Worm (Caenorhabditis elegans) whole organism, young adult: ENCODE results near the gene dpy-17.

Source experiments
- F33H1.4 ChIP-seq: fragments of 200-800 bp; sonication (Bioruptor generic); IDR thresholded peaks from 2 replicates; pipeline ENCODE4 v1.3.6; 2022; ENCODE audit warnings: missing genetic modification reagents, missing genetic modification characterization, missing compliant biosample characterization
- F49E8.2 ChIP-seq: sonication (generic microtip); optimal IDR thresholded peaks from 3 replicates; lab custom pipeline; 2017; ENCODE audit warnings: missing genetic modification characterization, mild to moderate bottlenecking, missing compliant biosample characterization, antibody characterized with exemption, moderate library complexity; ENCODE audit not compliant: insufficient read depth
- F52B5.7 ChIP-seq: sonication (generic microtip); optimal IDR thresholded peaks from 2 replicates; lab custom pipeline; 2016; ENCODE audit warnings: mild to moderate bottlenecking, missing genetic modification characterization, missing compliant biosample characterization
- F57C9.4 ChIP-seq: sonication (generic microtip); optimal IDR thresholded peaks from 2 replicates; lab custom pipeline; 2017; ENCODE audit warnings: mild to moderate bottlenecking, missing genetic modification characterization, missing compliant biosample characterization
- K11D2.4 ChIP-seq: fragments of 200-800 bp; sonication (Bioruptor generic); IDR thresholded peaks from 2 replicates; pipeline ENCODE4 v1.3.6; 2022; ENCODE audit warnings: missing genetic modification reagents, missing genetic modification characterization, missing compliant biosample characterization
- T07F8.4 ChIP-seq: sonication (generic microtip); optimal IDR thresholded peaks from 2 replicates; lab custom pipeline; 2016; ENCODE audit warnings: mild to moderate bottlenecking, missing genetic modification characterization, moderate library complexity, missing compliant biosample characterization
- Y67H2A.10 ChIP-seq: fragments of 200-800 bp; sonication (Bioruptor generic); conservative IDR thresholded peaks from 2 replicates; pipeline ENCODE4 v1.3.6; 2022; ENCODE audit warnings: missing genetic modification reagents, missing genetic modification characterization, missing compliant biosample characterization
- Y79H2A.3 ChIP-seq: fragments of 200-800 bp; sonication (Bioruptor generic); conservative IDR thresholded peaks from 2 replicates; pipeline ENCODE4 v1.3.6; 2022; ENCODE audit warnings: missing genetic modification reagents, missing genetic modification characterization, missing compliant biosample characterization
- akir-1 ChIP-seq: fragments of 200-800 bp; sonication (Bioruptor generic); optimal IDR thresholded peaks from 2 replicates; lab custom pipeline; 2018; ENCODE audit warnings: mild to moderate bottlenecking, missing genetic modification characterization, moderate library complexity, missing compliant biosample characterization
- ama-1 ChIP-seq, 3 experiments: fragments of 150-350 bp in 1 of 3; sonication (generic microtip) in 2 of 3; optimal IDR thresholded peaks; 2 replicates each; lab custom pipeline; 2014 to 2018; ENCODE audit warnings: missing biosample characterization in 2 of 3, missing genetic modification characterization in 2 of 3, missing genetic modification reagents in 2 of 3
- atf-7 ChIP-seq: sonication (generic microtip); optimal IDR thresholded peaks from 2 replicates; lab custom pipeline; 2017; ENCODE audit warnings: mild to moderate bottlenecking, missing genetic modification characterization, missing compliant biosample characterization
- athp-1 ChIP-seq: sonication (generic microtip); optimal IDR thresholded peaks from 2 replicates; lab custom pipeline; 2017; ENCODE audit warnings: mild to moderate bottlenecking, missing genetic modification characterization, missing compliant biosample characterization
- attf-6 ChIP-seq: fragments of 200-800 bp; sonication (Bioruptor generic); IDR thresholded peaks from 2 replicates; pipeline ENCODE4 v1.3.6; 2022; ENCODE audit warnings: missing genetic modification reagents, missing genetic modification characterization, missing compliant biosample characterization
- bed-1 ChIP-seq: fragments of 200-800 bp; sonication (Bioruptor generic); IDR thresholded peaks from 2 replicates; pipeline ENCODE4 v1.3.6; 2022; ENCODE audit warnings: missing genetic modification reagents, missing genetic modification characterization, missing compliant biosample characterization
- bed-2 ChIP-seq: fragments of 200-800 bp; sonication (Bioruptor generic); IDR thresholded peaks from 2 replicates; pipeline ENCODE4 v1.3.6; 2022; ENCODE audit warnings: missing genetic modification reagents, missing genetic modification characterization, missing compliant biosample characterization
- ccch-3 ChIP-seq: fragments of 200-800 bp; sonication (Bioruptor generic); optimal IDR thresholded peaks from 2 replicates; lab custom pipeline; 2018; ENCODE audit warnings: mild to moderate bottlenecking, missing genetic modification characterization, missing compliant biosample characterization
- cebp-1 ChIP-seq, 2 experiments: fragments of 200-800 bp in 1 of 2; sonication (Bioruptor generic) in 1 of 2; sonication (generic microtip) in 1 of 2; IDR thresholded peaks in 1 of 2; optimal IDR thresholded peaks in 1 of 2; 2 replicates each; pipeline versions ENCODE4 v1.3.6 to Lab custom; 2017 to 2022; ENCODE audit warnings: missing compliant biosample characterization in 2 of 2, missing genetic modification characterization in 2 of 2, mild to moderate bottlenecking in 1 of 2, missing genetic modification reagents in 1 of 2, moderate library complexity in 1 of 2
- ceh-40 ChIP-seq: fragments of 200-800 bp; sonication (Bioruptor generic); IDR thresholded peaks from 2 replicates; pipeline ENCODE4 v1.3.6; 2022; ENCODE audit warnings: missing genetic modification characterization, missing compliant biosample characterization
- ceh-79 ChIP-seq: sonication (generic microtip); optimal IDR thresholded peaks from 2 replicates; lab custom pipeline; 2017; ENCODE audit warnings: mild to moderate bottlenecking, missing genetic modification characterization, missing compliant biosample characterization
- chd-7 ChIP-seq: sonication (generic microtip); optimal IDR thresholded peaks from 2 replicates; lab custom pipeline; 2016; ENCODE audit warnings: mild to moderate bottlenecking, missing genetic modification characterization, moderate library complexity, missing compliant biosample characterization
- dpl-1 ChIP-seq: fragments of 150-350 bp; optimal IDR thresholded peaks from 2 replicates; lab custom pipeline; 2014; ENCODE audit warnings: missing biosample characterization, missing genetic modification reagents, missing genetic modification characterization
- ets-4 ChIP-seq: fragments of 200-800 bp; sonication (Bioruptor generic); optimal IDR thresholded peaks from 2 replicates; lab custom pipeline; 2018; ENCODE audit warnings: mild to moderate bottlenecking, missing genetic modification characterization, missing compliant biosample characterization
- hsf-1 ChIP-seq: fragments of 200-800 bp; sonication (Bioruptor generic); IDR thresholded peaks from 2 replicates; pipeline ENCODE4 v1.3.6; 2022; ENCODE audit warnings: missing genetic modification reagents, missing genetic modification characterization, missing compliant biosample characterization
- mes-4 ChIP-seq: sonication (generic microtip); optimal IDR thresholded peaks from 2 replicates; lab custom pipeline; 2016; ENCODE audit warnings: missing genotype, missing genetic modification characterization, missing compliant biosample characterization
- nfya-1 ChIP-seq: sonication (generic microtip); optimal IDR thresholded peaks from 2 replicates; lab custom pipeline; 2017; ENCODE audit warnings: antibody characterized with exemption, missing compliant biosample characterization, missing genetic modification characterization, borderline replicate concordance; ENCODE audit not compliant: insufficient read depth
- nfya-2 ChIP-seq: fragments of 200-800 bp; sonication (Bioruptor generic); IDR thresholded peaks from 2 replicates; pipeline ENCODE4 v1.3.6; 2022; ENCODE audit warnings: missing genetic modification reagents, missing genetic modification characterization, missing compliant biosample characterization
- nhr-179 ChIP-seq: sonication (generic microtip); optimal IDR thresholded peaks from 2 replicates; lab custom pipeline; 2016; ENCODE audit warnings: mild to moderate bottlenecking, missing genetic modification characterization, missing compliant biosample characterization
- nhr-27 ChIP-seq: fragments of 200-800 bp; sonication (Bioruptor generic); optimal IDR thresholded peaks from 2 replicates; lab custom pipeline; 2018; ENCODE audit warnings: mild to moderate bottlenecking, missing genetic modification characterization, moderate library complexity, missing compliant biosample characterization
- nhr-80 ChIP-seq: sonication (generic microtip); optimal IDR thresholded peaks from 2 replicates; lab custom pipeline; 2016; ENCODE audit warnings: missing genetic modification characterization, missing compliant biosample characterization
- pbrm-1 ChIP-seq: fragments of 200-800 bp; sonication (Bioruptor generic); IDR thresholded peaks from 2 replicates; pipeline ENCODE4 v1.3.6; 2022; ENCODE audit warnings: missing genetic modification reagents, missing genetic modification characterization, missing compliant biosample characterization
- pha-4 ChIP-seq: fragments of 150-350 bp; sonication (generic microtip); optimal IDR thresholded peaks from 2 replicates; lab custom pipeline; 2014; ENCODE audit warnings: missing biosample characterization, missing genetic modification reagents, missing genetic modification characterization
- rcor-1 ChIP-seq: fragments of 200-800 bp; sonication (Bioruptor generic); IDR thresholded peaks from 2 replicates; pipeline ENCODE4 v1.3.6; 2022; ENCODE audit warnings: missing genetic modification reagents, missing genetic modification characterization, missing compliant biosample characterization
- repo-1 ChIP-seq: sonication (generic microtip); optimal IDR thresholded peaks from 2 replicates; lab custom pipeline; 2017; ENCODE audit warnings: mild to moderate bottlenecking, missing genetic modification characterization, missing compliant biosample characterization
- rpc-1 ChIP-seq, 2 experiments: fragments of 150-350 bp in 1 of 2; sonication (generic microtip) in 1 of 2; optimal IDR thresholded peaks; 2 replicates each; lab custom pipeline; 2014 to 2018; ENCODE audit warnings: missing biosample characterization in 1 of 2, missing genetic modification characterization in 1 of 2, missing genetic modification reagents in 1 of 2, missing genotype in 1 of 2
- sea-2 ChIP-seq: fragments of 200-800 bp; sonication (Bioruptor generic); IDR thresholded peaks from 2 replicates; pipeline ENCODE4 v1.3.6; 2022; ENCODE audit warnings: missing genetic modification characterization, missing compliant biosample characterization
- snpc-3.4 ChIP-seq: sonication (generic microtip); optimal IDR thresholded peaks from 2 replicates; lab custom pipeline; 2017; ENCODE audit warnings: missing genetic modification characterization, mild to moderate bottlenecking, missing compliant biosample characterization, antibody characterized with exemption, moderate library complexity, missing genotype, missing genetic modification reagents
- somi-1 ChIP-seq: fragments of 200-800 bp; sonication (Bioruptor generic); optimal IDR thresholded peaks from 2 replicates; lab custom pipeline; 2018; ENCODE audit warnings: mild to moderate bottlenecking, missing genetic modification characterization, missing compliant biosample characterization
- sptf-2 ChIP-seq: fragments of 200-800 bp; sonication (Bioruptor generic); optimal IDR thresholded peaks from 2 replicates; lab custom pipeline; 2018; ENCODE audit warnings: mild to moderate bottlenecking, missing genetic modification characterization, missing compliant biosample characterization
- tbx-9 ChIP-seq: sonication (generic microtip); optimal IDR thresholded peaks from 2 replicates; lab custom pipeline; 2016; ENCODE audit warnings: borderline replicate concordance, missing genetic modification characterization, inconsistent platforms, missing compliant biosample characterization
- unc-62 ChIP-seq: fragments of 150-350 bp; optimal IDR thresholded peaks from 2 replicates; lab custom pipeline; 2014; ENCODE audit warnings: missing biosample characterization, missing genetic modification reagents, missing genetic modification characterization
- zim-3 ChIP-seq: sonication (generic microtip); optimal IDR thresholded peaks from 2 replicates; lab custom pipeline; 2017; ENCODE audit warnings: mild to moderate bottlenecking, missing genetic modification characterization, moderate library complexity, missing compliant biosample characterization
- ztf-28 ChIP-seq: fragments of 200-800 bp; sonication (Bioruptor generic); IDR thresholded peaks from 2 replicates; pipeline ENCODE4 v1.3.6; 2022; ENCODE audit warnings: missing genetic modification reagents, missing genetic modification characterization, missing compliant biosample characterization

Gene dpy-17

ce11 chrIII:5112998-5113397, 5.9 kb downstream of the dpy-17 start:
- TF ChIP-seq nhr-80 (tag; lab: Kevin White, UChicago): peak; percentile 23
- no peak for TF ChIP-seq somi-1 (GFP tag; lab: Kevin White, UChicago)
- TF ChIP-seq, all 124 proteins: peak for 1

- TF ChIP-seq snpc-3.4 (tag; lab: Kevin White, UChicago) (no peak), bed-1 (GFP tag; lab: Robert Waterston, UW) (no peak), attf-6 (no peak), F33H1.4 (GFP tag; lab: Robert Waterston, UW) (no peak), nhr-179 (no peak), cebp-1 (GFP tag; IDR thresholded peaks at IDR 0.05; lab: Robert Waterston, UW) (no peak), cebp-1 (tag; optimal IDR thresholded peaks at IDR 0.05; lab: Kevin White, UChicago) (no peak), dpl-1 (GFP tag; lab: Kevin White, UChicago) (no peak), repo-1 (tag; lab: Kevin White, UChicago) (no peak), ceh-40 (GFP tag; lab: Robert Waterston, UW) (no peak), sea-2 (GFP tag; lab: Robert Waterston, UW) (no peak), mes-4 (no peak), hsf-1 (GFP tag; lab: Robert Waterston, UW) (no peak), chd-7 (tag; lab: Kevin White, UChicago) (no peak), akir-1 (no peak), athp-1 (no peak), zim-3 (no peak), F52B5.7 (tag; lab: Kevin White, UChicago) (no peak)
These were observed 11.9 kb downstream of the dpy-17 start for ce11 chrIII:5119063-5119462.

ce11 chrIII:5120593-5120992, 13.5 kb downstream of the dpy-17 start:
- TF ChIP-seq nfya-1 (tag; lab: Kevin White, UChicago): no peak
- no peak for TF ChIP-seq atf-7 (tag; lab: Kevin White, UChicago)
- no peak for TF ChIP-seq nhr-27 (tag; lab: Kevin White, UChicago)
- TF ChIP-seq F57C9.4: no peak
- no peak for TF ChIP-seq pbrm-1 (GFP tag; lab: Robert Waterston, UW)
- TF ChIP-seq rcor-1 (GFP tag; lab: Robert Waterston, UW): no peak
- TF ChIP-seq rpc-1 (optimal IDR thresholded peaks at IDR 0.05; lab: Kevin White, UChicago): no peak
- TF ChIP-seq rpc-1 (tag; optimal IDR thresholded peaks at IDR 0.05; lab: Kevin White, UChicago): no peak
- no peak for TF ChIP-seq ceh-79 (tag; lab: Kevin White, UChicago)
- TF ChIP-seq, all 124 proteins: peak for 0

- TF ChIP-seq ccch-3 (GFP tag; lab: Kevin White, UChicago) (no peak), Y67H2A.10 (GFP tag; lab: Robert Waterston, UW) (no peak), unc-62 (peak; percentile 87), rpc-1 (optimal IDR thresholded peaks at IDR 0.05; lab: Kevin White, UChicago) (no peak), rpc-1 (tag; optimal IDR thresholded peaks at IDR 0.05; lab: Kevin White, UChicago) (no peak)
These were observed 17.3 kb downstream of the dpy-17 start for ce11 chrIII:5124385-5124784.

ce11 chrIII:5125759-5126158, 18.6 kb downstream of the dpy-17 start:
- TF ChIP-seq ccch-3 (GFP tag; lab: Kevin White, UChicago) (no peak), nfya-1 (tag; lab: Kevin White, UChicago) (no peak), cebp-1 (GFP tag; IDR thresholded peaks at IDR 0.05; lab: Robert Waterston, UW) (no peak), cebp-1 (tag; optimal IDR thresholded peaks at IDR 0.05; lab: Kevin White, UChicago) (no peak), pha-4 (no peak), F49E8.2 (tag; lab: Kevin White, UChicago) (no peak), ama-1 (optimal IDR thresholded peaks at IDR 0.05; lab: Kevin White, UChicago) (no peak), ama-1 (GFP tag; optimal IDR thresholded peaks at IDR 0.05; lab: Kevin White, UChicago) (no peak), tbx-9 (no peak), ets-4 (GFP tag; lab: Kevin White, UChicago) (no peak), F57C9.4 (no peak), ztf-28 (GFP tag; lab: Robert Waterston, UW) (no peak), T07F8.4 (no peak), K11D2.4 (no peak), bed-2 (GFP tag; lab: Robert Waterston, UW) (no peak), Y79H2A.3 (GFP tag; lab: Robert Waterston, UW) (no peak), nfya-2 (GFP tag; lab: Robert Waterston, UW) (no peak), sptf-2 (no peak)
